Worm (Caenorhabditis elegans) whole organism, L1 larva: ENCODE measurements around the gene F40B5.2.

Source experiments
- C04F5.9 ChIP-seq: sonication (generic microtip); optimal IDR thresholded peaks from 2 replicates; lab custom pipeline; 2016; ENCODE audit warnings: missing genetic modification characterization, missing compliant biosample characterization
- aly-2 ChIP-seq: fragments of 150-350 bp; optimal IDR thresholded peaks from 2 replicates; lab custom pipeline; 2014; ENCODE audit warnings: missing biosample characterization, missing genetic modification characterization
- ama-1 ChIP-seq: fragments of 150-350 bp; optimal IDR thresholded peaks from 2 replicates; lab custom pipeline; 2014
- blmp-1 ChIP-seq: fragments of 150-350 bp; optimal IDR thresholded peaks from 2 replicates; lab custom pipeline; 2014; ENCODE audit warnings: missing biosample characterization, missing genetic modification characterization
- ceh-63 ChIP-seq: fragments of 200-800 bp; sonication (Bioruptor generic); optimal IDR thresholded peaks from 2 replicates; lab custom pipeline; 2018; ENCODE audit warnings: mild to moderate bottlenecking, missing genetic modification characterization, missing compliant biosample characterization
- ceh-8 ChIP-seq: fragments of 200-800 bp; sonication (Bioruptor generic); optimal IDR thresholded peaks from 2 replicates; lab custom pipeline; 2018; ENCODE audit warnings: mild to moderate bottlenecking, missing genetic modification characterization, moderate library complexity, missing compliant biosample characterization
- ceh-82 ChIP-seq, 3 experiments: fragments of 150-350 bp in 1 of 3; sonication (generic microtip) in 2 of 3; optimal IDR thresholded peaks; 2 replicates each; lab custom pipeline; 2014 to 2017; ENCODE audit warnings: missing biosample characterization in 3 of 3, missing genetic modification characterization in 3 of 3
- ces-1 ChIP-seq: fragments of 150-350 bp; optimal IDR thresholded peaks from 2 replicates; lab custom pipeline; 2014; ENCODE audit warnings: missing biosample characterization, missing genetic modification reagents, missing genetic modification characterization
- dpl-1 ChIP-seq, 3 experiments: fragments of 150-350 bp in 2 of 3; sonication (generic microtip) in 1 of 3; optimal IDR thresholded peaks; 2 replicates each; lab custom pipeline; 2014 to 2017; ENCODE audit warnings: missing biosample characterization in 3 of 3, missing genetic modification characterization in 3 of 3, missing genetic modification reagents in 3 of 3
- dsc-1 ChIP-seq: sonication (generic microtip); optimal IDR thresholded peaks from 2 replicates; lab custom pipeline; 2016; ENCODE audit warnings: mild to moderate bottlenecking, missing genetic modification characterization, missing compliant biosample characterization
- efl-1 ChIP-seq, 4 experiments: fragments of 150-350 bp; optimal IDR thresholded peaks in 3 of 4; peaks in 1 of 4; 1 replicate in 1 of 4; 2 replicates in 3 of 4; lab custom pipeline; 2014; ENCODE audit warnings: missing biosample characterization in 2 of 4, missing genetic modification characterization in 2 of 4, missing genetic modification reagents in 2 of 4
- efl-3 ChIP-seq: fragments of 200-800 bp; sonication (Bioruptor generic); optimal IDR thresholded peaks from 2 replicates; lab custom pipeline; 2018; ENCODE audit warnings: mild to moderate bottlenecking, missing genetic modification characterization, missing compliant biosample characterization
- elt-3 ChIP-seq, 6 experiments: fragments of 150-350 bp in 1 of 6; sonication (generic microtip); optimal IDR thresholded peaks; 2 replicates each; lab custom pipeline; 2017 to 2018; ENCODE audit warnings: missing biosample characterization in 6 of 6, missing genetic modification characterization in 6 of 6, inconsistent platforms in 1 of 6
- ets-5 ChIP-seq: fragments of 200-800 bp; sonication (Bioruptor generic); IDR thresholded peaks from 2 replicates; pipeline ENCODE4 v1.3.6; 2022; ENCODE audit warnings: missing genetic modification characterization, missing compliant biosample characterization
- fkh-10 ChIP-seq: sonication (generic microtip); optimal IDR thresholded peaks from 2 replicates; lab custom pipeline; 2017; ENCODE audit warnings: missing biosample characterization, missing genetic modification reagents, missing genetic modification characterization
- fkh-4 ChIP-seq: sonication (generic microtip); optimal IDR thresholded peaks from 2 replicates; lab custom pipeline; 2016; ENCODE audit warnings: missing compliant biosample characterization, missing genetic modification characterization, borderline replicate concordance
- fkh-8 ChIP-seq: sonication (generic microtip); optimal IDR thresholded peaks from 2 replicates; lab custom pipeline; 2016; ENCODE audit warnings: mild to moderate bottlenecking, missing genetic modification characterization, missing compliant biosample characterization
- fos-1 ChIP-seq: fragments of 150-350 bp; optimal IDR thresholded peaks from 2 replicates; lab custom pipeline; 2014; ENCODE audit warnings: missing biosample characterization, missing genetic modification characterization
- grh-1 ChIP-seq: fragments of 200-800 bp; sonication (Bioruptor generic); IDR thresholded peaks from 2 replicates; pipeline ENCODE4 v1.3.6; 2022; ENCODE audit warnings: missing genetic modification reagents, missing genetic modification characterization, missing compliant biosample characterization
- hlh-17 ChIP-seq: fragments of 200-800 bp; sonication (Bioruptor generic); optimal IDR thresholded peaks from 2 replicates; lab custom pipeline; 2018; ENCODE audit warnings: missing genetic modification characterization, mild to moderate bottlenecking, missing compliant biosample characterization, moderate library complexity, borderline replicate concordance
- hlh-4 ChIP-seq: sonication (generic microtip); optimal IDR thresholded peaks from 2 replicates; lab custom pipeline; 2016; ENCODE audit warnings: mild to moderate bottlenecking, missing genetic modification characterization, missing compliant biosample characterization
- hpl-2 ChIP-seq: fragments of 150-350 bp; optimal IDR thresholded peaks from 2 replicates; lab custom pipeline; 2014; ENCODE audit warnings: missing biosample characterization, missing genetic modification reagents, missing genetic modification characterization
- irx-1 ChIP-seq: sonication (generic microtip); optimal IDR thresholded peaks from 2 replicates; lab custom pipeline; 2016; ENCODE audit warnings: missing genetic modification characterization, missing compliant biosample characterization
- isw-1 ChIP-seq: fragments of 200-800 bp; sonication (Bioruptor generic); IDR thresholded peaks from 2 replicates; pipeline ENCODE4 v1.3.6; 2022; ENCODE audit warnings: missing genetic modification characterization, missing compliant biosample characterization
- jun-1 ChIP-seq: fragments of 150-350 bp; optimal IDR thresholded peaks from 2 replicates; lab custom pipeline; 2014; ENCODE audit warnings: missing biosample characterization, missing genetic modification reagents, missing genetic modification characterization
- lin-13 ChIP-seq: fragments of 150-350 bp; optimal IDR thresholded peaks from 2 replicates; lab custom pipeline; 2014; ENCODE audit warnings: missing biosample characterization, missing genetic modification reagents, missing genetic modification characterization
- lin-14 ChIP-seq: fragments of 200-800 bp; sonication (Bioruptor generic); optimal IDR thresholded peaks from 2 replicates; lab custom pipeline; 2018; ENCODE audit warnings: mild to moderate bottlenecking, missing genetic modification characterization, moderate library complexity, missing compliant biosample characterization
- lin-15B ChIP-seq: fragments of 150-350 bp; sonication (generic microtip); optimal IDR thresholded peaks from 3 replicates; lab custom pipeline; 2014; ENCODE audit warnings: missing biosample characterization, missing genetic modification characterization
- lin-39 ChIP-seq: fragments of 150-350 bp; optimal IDR thresholded peaks from 2 replicates; lab custom pipeline; 2014; ENCODE audit warnings: missing biosample characterization, missing genetic modification reagents, missing genetic modification characterization
- lir-3 ChIP-seq: sonication (generic microtip); optimal IDR thresholded peaks from 2 replicates; lab custom pipeline; 2016; ENCODE audit warnings: mild to moderate bottlenecking, missing genetic modification characterization, moderate library complexity, missing compliant biosample characterization; ENCODE audit not compliant: poor library complexity
- mef-2 ChIP-seq: fragments of 150-350 bp; optimal IDR thresholded peaks from 2 replicates; lab custom pipeline; 2014; ENCODE audit warnings: missing biosample characterization, missing genetic modification characterization
- mep-1 ChIP-seq: fragments of 150-350 bp; optimal IDR thresholded peaks from 2 replicates; lab custom pipeline; 2014; ENCODE audit warnings: missing biosample characterization, missing genetic modification characterization
- nhr-12 ChIP-seq: sonication (generic microtip); optimal IDR thresholded peaks from 2 replicates; lab custom pipeline; 2017; ENCODE audit warnings: missing biosample characterization, missing genetic modification characterization
- nhr-19 ChIP-seq: fragments of 200-800 bp; sonication (Bioruptor generic); conservative IDR thresholded peaks from 2 replicates; pipeline ENCODE4 v1.3.6; 2022; ENCODE audit warnings: missing genetic modification characterization, missing compliant biosample characterization
- nhr-237 ChIP-seq: fragments of 150-350 bp; optimal IDR thresholded peaks from 2 replicates; lab custom pipeline; 2014; ENCODE audit warnings: missing biosample characterization, missing genetic modification characterization
- nhr-28 ChIP-seq: fragments of 150-350 bp; optimal IDR thresholded peaks from 2 replicates; lab custom pipeline; 2014; ENCODE audit warnings: missing biosample characterization, missing genetic modification characterization
- nhr-85 ChIP-seq: sonication (generic microtip); peaks from one replicate; lab custom pipeline; 2016; ENCODE audit warnings: missing genetic modification characterization, inconsistent platforms, missing compliant biosample characterization
- nhr-90 ChIP-seq: sonication (generic microtip); optimal IDR thresholded peaks from 2 replicates; lab custom pipeline; 2016; ENCODE audit warnings: mild to moderate bottlenecking, missing genetic modification characterization, missing compliant biosample characterization; ENCODE audit not compliant: poor library complexity
- pag-3 ChIP-seq: sonication (generic microtip); optimal IDR thresholded peaks from 2 replicates; lab custom pipeline; 2017; ENCODE audit warnings: missing genetic modification characterization, mild to moderate bottlenecking, missing compliant biosample characterization, antibody characterized with exemption, borderline replicate concordance; ENCODE audit not compliant: insufficient read depth
- pax-3 ChIP-seq: fragments of 200-800 bp; sonication (Bioruptor generic); optimal IDR thresholded peaks from 2 replicates; lab custom pipeline; 2018; ENCODE audit warnings: mild to moderate bottlenecking, missing genetic modification characterization, moderate library complexity, missing compliant biosample characterization
- pqm-1 ChIP-seq: sonication (generic microtip); optimal IDR thresholded peaks from 3 replicates; lab custom pipeline; 2017; ENCODE audit warnings: missing biosample characterization, missing genetic modification characterization
- rnt-1 ChIP-seq: sonication (generic microtip); optimal IDR thresholded peaks from 2 replicates; lab custom pipeline; 2016; ENCODE audit warnings: mild to moderate bottlenecking, missing genetic modification characterization, moderate library complexity, missing compliant biosample characterization
- skn-1 ChIP-seq: fragments of 150-350 bp; optimal IDR thresholded peaks from 2 replicates; lab custom pipeline; 2014; ENCODE audit warnings: missing biosample characterization, missing genetic modification characterization
- snpc-4 ChIP-seq: fragments of 150-350 bp; optimal IDR thresholded peaks from 2 replicates; lab custom pipeline; 2014; ENCODE audit warnings: missing biosample characterization, missing genetic modification characterization
- snu-23 ChIP-seq: sonication (generic microtip); optimal IDR thresholded peaks from 2 replicates; lab custom pipeline; 2016; ENCODE audit warnings: missing genetic modification characterization, missing compliant biosample characterization
- sox-4 ChIP-seq: sonication (generic microtip); optimal IDR thresholded peaks from 2 replicates; lab custom pipeline; 2016; ENCODE audit warnings: missing genetic modification characterization, missing compliant biosample characterization
- sptf-1 ChIP-seq: fragments of 150-350 bp; optimal IDR thresholded peaks from 2 replicates; lab custom pipeline; 2014; ENCODE audit warnings: missing biosample characterization, missing genetic modification characterization
- swsn-7 ChIP-seq: sonication (generic microtip); optimal IDR thresholded peaks from 2 replicates; lab custom pipeline; 2016; ENCODE audit warnings: missing genetic modification characterization, missing compliant biosample characterization
- unc-62 ChIP-seq: fragments of 150-350 bp; optimal IDR thresholded peaks from 2 replicates; lab custom pipeline; 2014; ENCODE audit warnings: missing biosample characterization, missing genetic modification reagents, missing genetic modification characterization
- unc-98 ChIP-seq: fragments of 200-800 bp; sonication (Bioruptor generic); IDR thresholded peaks from 2 replicates; pipeline ENCODE4 v1.3.6; 2022; ENCODE audit warnings: missing genetic modification characterization, missing compliant biosample characterization
- vab-15 ChIP-seq: sonication (generic microtip); optimal IDR thresholded peaks from 2 replicates; lab custom pipeline; 2017; ENCODE audit warnings: missing genotype, mild to moderate bottlenecking, missing genetic modification characterization, missing compliant biosample characterization
- zag-1 ChIP-seq: fragments of 150-350 bp; optimal IDR thresholded peaks from 2 replicates; lab custom pipeline; 2014; ENCODE audit warnings: missing biosample characterization, missing genetic modification characterization
- ztf-4 ChIP-seq: fragments of 150-350 bp; optimal IDR thresholded peaks from 2 replicates; lab custom pipeline; 2014; ENCODE audit warnings: missing biosample characterization, missing genetic modification characterization

F40B5.2 gene

ce11 chrX:8384642-8385181 lies 17.1 kb downstream of the F40B5.2 start, which contains the start of gene F41D9.2:
TSS of gene F41D9.2 (minus strand) at chrX:8384945.
- TF ChIP-seq fkh-10 (GFP tag; lab: Kevin White, UChicago) (no peak), dsc-1 (no peak), fos-1 (tag; lab: Kevin White, UChicago) (no peak), ceh-8 (GFP tag; lab: Kevin White, UChicago) (no peak), mef-2 (tag; lab: Kevin White, UChicago) (no peak), lin-39 (tag; lab: Kevin White, UChicago) (no peak), ztf-4 (tag; lab: Kevin White, UChicago) (no peak), hlh-4 (tag; lab: Kevin White, UChicago) (no peak), pqm-1 (tag; lab: Kevin White, UChicago) (no peak), vab-15 (tag; lab: Kevin White, UChicago) (no peak), nhr-85 (tag; lab: Kevin White, UChicago) (peak; percentile 80), swsn-7 (tag; lab: Kevin White, UChicago) (no peak), ceh-63 (GFP tag; lab: Kevin White, UChicago) (no peak), elt-3 (tag; optimal IDR thresholded peaks at IDR 0.05; lab: Kevin White, UChicago) (peak in 2 of 6 experiments; percentile 7 to 30), grh-1 (GFP tag; lab: Robert Waterston, UW) (no peak), fkh-4 (no peak), ceh-82 (tag; optimal IDR thresholded peaks at IDR 0.05; lab: Kevin White, UChicago) (no peak), snpc-4 (tag; lab: Kevin White, UChicago) (no peak), lir-3 (tag; lab: Kevin White, UChicago) (no peak), efl-3 (GFP tag; lab: Kevin White, UChicago) (no peak), sptf-1 (no peak), lin-15B (tag; lab: Kevin White, UChicago) (no peak), skn-1 (no peak), sox-4 (tag; lab: Kevin White, UChicago) (no peak), unc-98 (no peak), mep-1 (peak; percentile 35), ces-1 (GFP tag; lab: Kevin White, UChicago) (no peak), nhr-90 (tag; lab: Kevin White, UChicago) (no peak), hlh-17 (GFP tag; lab: Kevin White, UChicago) (no peak), nhr-28 (no peak), unc-62 (no peak), C04F5.9 (tag; lab: Kevin White, UChicago) (no peak), lin-13 (GFP tag; lab: Kevin White, UChicago) (no peak), nhr-237 (tag; lab: Kevin White, UChicago) (no peak), nhr-12 (tag; lab: Kevin White, UChicago) (no peak), pax-3 (tag; lab: Kevin White, UChicago) (no peak), isw-1 (GFP tag; lab: Robert Waterston, UW) (no peak), efl-1 (optimal IDR thresholded peaks at IDR 0.05; lab: Kevin White, UChicago) (no peak), efl-1 (GFP tag; optimal IDR thresholded peaks at IDR 0.05 in 1 of 2; lab: Kevin White, UChicago) (peak in 1 of 2 experiments; percentile 44), lin-14 (GFP tag; lab: Kevin White, UChicago) (peak; percentile 22), blmp-1 (tag; lab: Kevin White, UChicago) (peak; percentile 61), irx-1 (tag; lab: Kevin White, UChicago) (no peak), snu-23 (GFP tag; lab: Kevin White, UChicago) (peak; percentile 24), rnt-1 (no peak), jun-1 (tag; lab: Kevin White, UChicago) (no peak), ama-1 (lab: Kevin White, UChicago) (no peak), hpl-2 (no peak), dpl-1 (GFP tag; optimal IDR thresholded peaks at IDR 0.05; lab: Kevin White, UChicago) (no peak), fkh-8 (tag; lab: Kevin White, UChicago) (no peak), aly-2 (no peak), ets-5 (GFP tag; lab: Robert Waterston, UW) (no peak), pag-3 (tag; lab: Kevin White, UChicago) (no peak), nhr-19 (no peak), zag-1 (tag; lab: Kevin White, UChicago) (no peak)
